Fruit fly (Drosophila melanogaster) whole organism, embryonic: ENCODE measurements around the gene Eig71Ea.
A peak's percentile ranks its signal among the peaks of the same experiment; 100 is the strongest.

Experiments
- Antp ChIP-seq: fragments of 200-800 bp; sonication (Bioruptor generic); optimal IDR thresholded peaks from 3 replicates; lab custom pipeline; 2016; ENCODE audit warnings: missing biosample characterization, missing genetic modification characterization
- CG10209 ChIP-seq: fragments of 200-800 bp; sonication (Bioruptor generic); optimal IDR thresholded peaks from 3 replicates; lab custom pipeline; 2017; ENCODE audit warnings: missing biosample characterization, mild to moderate bottlenecking, missing genetic modification characterization, missing genetic modification reagents
- CG10462 ChIP-seq: fragments of 200-800 bp; sonication (Bioruptor generic); optimal IDR thresholded peaks from 2 replicates; lab custom pipeline; 2016; ENCODE audit warnings: missing biosample characterization, missing genetic modification characterization
- CG10565 ChIP-seq: fragments of 200-800 bp; sonication (Bioruptor generic); optimal IDR thresholded peaks from 3 replicates; lab custom pipeline; 2016; ENCODE audit warnings: missing biosample characterization, mild to moderate bottlenecking, missing genetic modification characterization
- CG11085 ChIP-seq: fragments of 200-800 bp; sonication (Bioruptor generic); IDR thresholded peaks from 2 replicates; pipeline ENCODE4 v1.3.6; 2022; ENCODE audit warnings: missing biosample characterization, missing genetic modification characterization
- CG12071 ChIP-seq: fragments of 200-800 bp; sonication (Bioruptor generic); optimal IDR thresholded peaks from 3 replicates; lab custom pipeline; 2018; ENCODE audit warnings: missing biosample characterization, mild to moderate bottlenecking, missing genetic modification characterization
- CG12104 ChIP-seq: fragments of 200-800 bp; sonication (Bioruptor generic); optimal IDR thresholded peaks from 3 replicates; lab custom pipeline; 2016; ENCODE audit warnings: missing biosample characterization, missing genetic modification characterization
- CG13296 ChIP-seq: fragments of 200-800 bp; sonication (Bioruptor generic); optimal IDR thresholded peaks from 3 replicates; lab custom pipeline; 2018; ENCODE audit warnings: missing biosample characterization, mild to moderate bottlenecking, missing genetic modification characterization
- CG15011 ChIP-seq: fragments of 200-800 bp; sonication (Bioruptor generic); optimal IDR thresholded peaks from 3 replicates; lab custom pipeline; 2018; ENCODE audit warnings: missing biosample characterization, mild to moderate bottlenecking, missing genetic modification characterization
- CG1603 ChIP-seq: fragments of 200-800 bp; sonication (Bioruptor generic); optimal IDR thresholded peaks from 2 replicates; lab custom pipeline; 2019; ENCODE audit warnings: missing biosample characterization, mild to moderate bottlenecking, missing genetic modification characterization, moderate library complexity
- CG18599 ChIP-seq: fragments of 200-800 bp; sonication (Bioruptor generic); optimal IDR thresholded peaks from 3 replicates; lab custom pipeline; 2017; ENCODE audit warnings: missing biosample characterization, missing genetic modification characterization, mild to moderate bottlenecking, moderate library complexity, missing genetic modification reagents
- CG18619 ChIP-seq: fragments of 200-800 bp; sonication (Bioruptor generic); optimal IDR thresholded peaks from 3 replicates; lab custom pipeline; 2017; ENCODE audit warnings: missing biosample characterization, mild to moderate bottlenecking, missing genetic modification characterization
- CG2120 ChIP-seq: fragments of 200-800 bp; sonication (Bioruptor generic); optimal IDR thresholded peaks from 3 replicates; lab custom pipeline; 2016; ENCODE audit warnings: missing biosample characterization, missing genetic modification characterization
- CG2875 ChIP-seq: fragments of 200-800 bp; sonication (Bioruptor generic); optimal IDR thresholded peaks from 2 replicates; lab custom pipeline; 2017; ENCODE audit warnings: missing biosample characterization, mild to moderate bottlenecking, missing genetic modification characterization, missing genetic modification reagents
- CG31365 ChIP-seq: fragments of 200-800 bp; sonication (Bioruptor generic); optimal IDR thresholded peaks from 2 replicates; lab custom pipeline; 2018; ENCODE audit warnings: missing biosample characterization, mild to moderate bottlenecking, missing genetic modification characterization
- CG34224 ChIP-seq: fragments of 200-800 bp; sonication (Bioruptor generic); IDR thresholded peaks from 3 replicates; pipeline ENCODE4 v1.3.6; 2022; ENCODE audit warnings: missing biosample characterization, missing genetic modification characterization; ENCODE audit not compliant: partially characterized antibody
- CG4404 ChIP-seq: fragments of 200-800 bp; sonication (Bioruptor generic); IDR thresholded peaks from 2 replicates; pipeline ENCODE4 v1.3.6; 2022; ENCODE audit warnings: missing biosample characterization, missing genetic modification characterization
- CG4707 ChIP-seq: fragments of 200-800 bp; sonication (Bioruptor generic); optimal IDR thresholded peaks from 2 replicates; lab custom pipeline; 2018; ENCODE audit warnings: missing biosample characterization, mild to moderate bottlenecking, missing genetic modification characterization, moderate library complexity
- CG4854 ChIP-seq: fragments of 200-800 bp; sonication (Bioruptor generic); optimal IDR thresholded peaks from 2 replicates; lab custom pipeline; 2016; ENCODE audit warnings: missing biosample characterization, missing genetic modification characterization, inconsistent platforms
- CG5953 ChIP-seq: fragments of 200-800 bp; sonication (Bioruptor generic); IDR thresholded peaks from 2 replicates; pipeline ENCODE4 v1.3.6; 2022; ENCODE audit warnings: missing biosample characterization, missing genetic modification characterization
- CG6254 ChIP-seq: fragments of 200-800 bp; sonication (Bioruptor generic); optimal IDR thresholded peaks from 3 replicates; lab custom pipeline; 2017; ENCODE audit warnings: mild to moderate bottlenecking, missing biosample characterization, missing genetic modification reagents, missing genetic modification characterization
- CG6813 ChIP-seq: fragments of 200-800 bp; sonication (Bioruptor generic); optimal IDR thresholded peaks from 2 replicates; lab custom pipeline; 2017; ENCODE audit warnings: missing biosample characterization, missing genetic modification characterization, mild to moderate bottlenecking, moderate library complexity, missing genetic modification reagents
- CG9609 ChIP-seq: fragments of 200-800 bp; sonication (Bioruptor generic); optimal IDR thresholded peaks from 3 replicates; lab custom pipeline; 2016; ENCODE audit warnings: missing biosample characterization, missing genetic modification characterization
- CG9817 ChIP-seq: fragments of 200-800 bp; sonication (Bioruptor generic); optimal IDR thresholded peaks from 2 replicates; lab custom pipeline; 2018; ENCODE audit warnings: missing biosample characterization, mild to moderate bottlenecking, missing genetic modification characterization, moderate library complexity
- CTCF ChIP-seq: fragments of 200-800 bp; sonication (Bioruptor generic); optimal IDR thresholded peaks from 2 replicates; lab custom pipeline; 2017; ENCODE audit warnings: missing biosample characterization, mild to moderate bottlenecking, missing genetic modification characterization, moderate library complexity
- Camta ChIP-seq: fragments of 200-800 bp; sonication (Bioruptor generic); optimal IDR thresholded peaks from 2 replicates; lab custom pipeline; 2016; ENCODE audit warnings: missing biosample characterization, missing genetic modification characterization
- CkIIα-i1 ChIP-seq: fragments of 200-800 bp; sonication (Bioruptor generic); IDR thresholded peaks from 2 replicates; pipeline ENCODE4 v1.3.6; 2022; ENCODE audit warnings: missing biosample characterization, missing genetic modification characterization
- Dip3 ChIP-seq: fragments of 200-800 bp; sonication (Bioruptor generic); optimal IDR thresholded peaks from 3 replicates; lab custom pipeline; 2016; ENCODE audit warnings: missing biosample characterization, missing genetic modification characterization
- Fer1 ChIP-seq: fragments of 200-800 bp; sonication (Bioruptor generic); optimal IDR thresholded peaks from 2 replicates; lab custom pipeline; 2017; ENCODE audit warnings: missing biosample characterization, mild to moderate bottlenecking, missing genetic modification characterization
- GATAe ChIP-seq: fragments of 200-800 bp; sonication (Bioruptor generic); conservative IDR thresholded peaks from 2 replicates; pipeline ENCODE4 v1.3.6; 2022; ENCODE audit warnings: missing biosample characterization, missing genetic modification characterization
- HLH3B ChIP-seq: fragments of 200-800 bp; sonication (Bioruptor generic); IDR thresholded peaks from 2 replicates; pipeline ENCODE4 v1.3.6; 2022; ENCODE audit warnings: missing biosample characterization, missing genetic modification characterization
- Hmr ChIP-seq: fragments of 200-800 bp; sonication (Bioruptor generic); optimal IDR thresholded peaks from 3 replicates; lab custom pipeline; 2017; ENCODE audit warnings: mild to moderate bottlenecking, missing biosample characterization, missing genetic modification reagents, missing genetic modification characterization
- Rfx ChIP-seq: fragments of 200-800 bp; sonication (Bioruptor generic); IDR thresholded peaks from 2 replicates; pipeline ENCODE4 v1.3.6; 2022; ENCODE audit warnings: missing biosample characterization, missing genetic modification characterization
- Side ChIP-seq: fragments of 200-800 bp; sonication (Bioruptor generic); optimal IDR thresholded peaks from 2 replicates; lab custom pipeline; 2016; ENCODE audit warnings: missing biosample characterization, missing genetic modification characterization
- Vsx1 ChIP-seq: fragments of 200-800 bp; sonication (Bioruptor generic); optimal IDR thresholded peaks from 2 replicates; lab custom pipeline; 2017; ENCODE audit warnings: missing biosample characterization, mild to moderate bottlenecking, missing genetic modification characterization, missing genetic modification reagents
- caup ChIP-seq: fragments of 200-800 bp; sonication (Bioruptor generic); optimal IDR thresholded peaks from 3 replicates; lab custom pipeline; 2017; ENCODE audit warnings: missing biosample characterization, mild to moderate bottlenecking, missing genetic modification characterization, moderate library complexity; ENCODE audit not compliant: severe bottlenecking
- chinmo ChIP-seq: fragments of 200-800 bp; sonication (Bioruptor generic); IDR thresholded peaks from 4 replicates; pipeline ENCODE4 v1.3.6; 2022; ENCODE audit warnings: missing biosample characterization, missing genetic modification characterization; ENCODE audit not compliant: partially characterized antibody
- fd3F ChIP-seq: fragments of 200-800 bp; sonication (Bioruptor generic); optimal IDR thresholded peaks from 2 replicates; lab custom pipeline; 2018; ENCODE audit warnings: missing biosample characterization, mild to moderate bottlenecking, missing genetic modification characterization, moderate library complexity
- gcm ChIP-seq: fragments of 200-800 bp; sonication (Bioruptor generic); optimal IDR thresholded peaks from 2 replicates; lab custom pipeline; 2019; ENCODE audit warnings: missing biosample characterization, mild to moderate bottlenecking, missing genetic modification characterization, moderate library complexity
- grau ChIP-seq: fragments of 200-800 bp; optimal IDR thresholded peaks from 3 replicates; lab custom pipeline; 2019; ENCODE audit warnings: missing biosample characterization, mild to moderate bottlenecking, missing genetic modification characterization, moderate library complexity
- kay ChIP-seq: fragments of 200-800 bp; sonication (Bioruptor generic); optimal IDR thresholded peaks from 2 replicates; lab custom pipeline; 2016; ENCODE audit warnings: missing biosample characterization, missing genetic modification characterization
- mirr ChIP-seq: fragments of 200-800 bp; sonication (Bioruptor generic); optimal IDR thresholded peaks from 3 replicates; lab custom pipeline; 2018; ENCODE audit warnings: missing biosample characterization, mild to moderate bottlenecking, missing genetic modification characterization
- onecut ChIP-seq: fragments of 200-800 bp; sonication (Bioruptor generic); IDR thresholded peaks from 2 replicates; pipeline ENCODE4 v1.3.6; 2022; ENCODE audit warnings: missing biosample characterization, missing genetic modification characterization
- pho ChIP-seq: fragments of 200-800 bp; sonication (Bioruptor generic); optimal IDR thresholded peaks from 2 replicates; lab custom pipeline; 2016; ENCODE audit warnings: missing biosample characterization, missing genetic modification characterization
- pzg ChIP-seq: fragments of 200-800 bp; sonication (Bioruptor generic); optimal IDR thresholded peaks from 3 replicates; lab custom pipeline; 2018; ENCODE audit warnings: missing biosample characterization, mild to moderate bottlenecking, missing genetic modification characterization, moderate library complexity
- ranshi ChIP-seq: fragments of 200-800 bp; sonication (Bioruptor generic); IDR thresholded peaks from 2 replicates; pipeline ENCODE4 v1.3.6; 2022; ENCODE audit warnings: missing biosample characterization, missing genetic modification characterization
- ro ChIP-seq: fragments of 200-800 bp; sonication (Bioruptor generic); IDR thresholded peaks from 2 replicates; pipeline ENCODE4 v1.3.6; 2022; ENCODE audit warnings: missing biosample characterization, missing genetic modification characterization
- twi ChIP-seq: fragments of 200-800 bp; optimal IDR thresholded peaks from 2 replicates; lab custom pipeline; 2019; ENCODE audit warnings: missing biosample characterization, mild to moderate bottlenecking, missing genetic modification characterization, moderate library complexity
- unc-4 ChIP-seq: fragments of 200-800 bp; sonication (Bioruptor generic); IDR thresholded peaks from 2 replicates; pipeline ENCODE4 v1.3.6; 2022; ENCODE audit warnings: missing biosample characterization, missing genetic modification characterization; ENCODE audit not compliant: partially characterized antibody
- vvl ChIP-seq: fragments of 200-800 bp; sonication (Bioruptor generic); IDR thresholded peaks from 2 replicates; pipeline ENCODE4 v1.3.6; 2022; ENCODE audit warnings: missing biosample characterization, missing genetic modification characterization
- wdn ChIP-seq: fragments of 200-800 bp; sonication (Bioruptor generic); IDR thresholded peaks from 2 replicates; pipeline ENCODE4 v1.3.6; 2022; ENCODE audit warnings: missing biosample characterization, missing genetic modification characterization

Eig71Ea gene

DNA sequence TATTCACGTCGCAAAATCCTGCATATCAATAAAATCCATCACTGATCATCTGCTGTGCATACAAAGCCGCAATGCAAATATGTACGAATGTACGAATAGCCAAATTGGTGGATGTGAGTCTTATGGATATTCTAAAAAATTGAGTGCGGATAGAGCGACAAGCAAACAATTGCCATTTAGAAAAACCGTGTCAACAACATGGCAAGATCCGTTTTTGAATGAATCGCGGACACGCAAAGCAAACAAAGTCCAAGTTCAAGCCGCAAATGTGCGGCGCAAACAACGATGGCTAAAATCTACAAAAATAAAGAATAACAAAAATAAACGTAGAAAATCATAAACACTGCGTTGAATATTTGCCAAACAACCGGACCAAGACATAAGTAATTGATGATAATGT lies 40.1 kb upstream of the Eig71Ea start (continued):
- TF ChIP-seq ranshi (GFP tag; lab: Robert Waterston, UW) = no peak
- peak; percentile 52 for TF ChIP-seq CG6813
- no peak for TF ChIP-seq vvl (GFP tag; lab: Robert Waterston, UW)
- no peak for TF ChIP-seq caup (GFP tag; lab: Kevin White, UChicago)
- TF ChIP-seq wdn = 0 out of 2 replicates have a peak, but pooled peaks have one; percentile 10
- peak; percentile 22 for TF ChIP-seq CG2120 (GFP tag; lab: Kevin White, UChicago)
- no peak for TF ChIP-seq CG11085
- no peak for TF ChIP-seq CG1603
- no peak for TF ChIP-seq pzg (GFP tag; lab: Kevin White, UChicago)
- no peak for TF ChIP-seq CG10565 (GFP tag; lab: Kevin White, UChicago)
- peak; percentile 18 for TF ChIP-seq pho
- TF ChIP-seq CG34224 (GFP tag; lab: Robert Waterston, UW) = no peak
- TF ChIP-seq Side (GFP tag; lab: Kevin White, UChicago) = no peak
- no peak for TF ChIP-seq CkIIα-i1 (GFP tag; lab: Robert Waterston, UW)
- TF ChIP-seq fd3F (GFP tag; lab: Kevin White, UChicago) = peak; percentile 33
- no peak for TF ChIP-seq CG4854 (GFP tag; lab: Kevin White, UChicago)
- peak; percentile 8 for TF ChIP-seq Fer1 (GFP tag; lab: Kevin White, UChicago)
- TF ChIP-seq CTCF (GFP tag; lab: Kevin White, UChicago) = no peak
- no peak for TF ChIP-seq gcm
- TF ChIP-seq Camta (GFP tag; lab: Kevin White, UChicago) = peak; percentile 1
- no peak for TF ChIP-seq Dip3
- 0 out of 2 replicates have a peak, but pooled peaks have one; percentile 11 for TF ChIP-seq HLH3B (GFP tag; lab: Robert Waterston, UW)
- no peak for TF ChIP-seq CG5953
- TF ChIP-seq CG12071 = peak; percentile 12
- no peak for TF ChIP-seq CG31365 (tag; lab: Kevin White, UChicago)
- TF ChIP-seq onecut (GFP tag; lab: Robert Waterston, UW) = no peak
- no peak for TF ChIP-seq CG4707
- no peak for TF ChIP-seq CG4404 (GFP tag; lab: Robert Waterston, UW)
- no peak for TF ChIP-seq CG9817 (tag; lab: Kevin White, UChicago)
- TF ChIP-seq Vsx1 (GFP tag; lab: Kevin White, UChicago) = no peak
- TF ChIP-seq unc-4 (GFP tag; lab: Robert Waterston, UW) = no peak
- no peak for TF ChIP-seq CG10462
- TF ChIP-seq chinmo = no peak
- TF ChIP-seq CG9609 = no peak
- TF ChIP-seq CG12104 (GFP tag; lab: Kevin White, UChicago) = no peak
- peak; percentile 35 for TF ChIP-seq CG10209 (GFP tag; lab: Kevin White, UChicago)
- TF ChIP-seq CG15011 (GFP tag; lab: Kevin White, UChicago) = no peak
- no peak for TF ChIP-seq Antp (GFP tag; lab: Kevin White, UChicago)
- TF ChIP-seq CG13296 (GFP tag; lab: Kevin White, UChicago) = peak; percentile 54
- peak; percentile 49 for TF ChIP-seq mirr
- no peak for TF ChIP-seq grau (tag; lab: Kevin White, UChicago)
- TF ChIP-seq kay (GFP tag; lab: Kevin White, UChicago) = no peak
- TF ChIP-seq GATAe (GFP tag; lab: Robert Waterston, UW) = no peak
- peak; percentile 7; the same call in 1 of the 2 replicates for TF ChIP-seq Rfx (GFP tag; lab: Robert Waterston, UW)
- peak; percentile 20 for TF ChIP-seq CG18619 (GFP tag; lab: Kevin White, UChicago)
- peak; percentile 37 for TF ChIP-seq Hmr (GFP tag; lab: Kevin White, UChicago)
- TF ChIP-seq twi (tag; lab: Kevin White, UChicago) = no peak
- TF ChIP-seq CG2875 (GFP tag; lab: Kevin White, UChicago) = no peak
- no peak for TF ChIP-seq ro (GFP tag; lab: Robert Waterston, UW)
- TF ChIP-seq CG6254 = no peak
- TF ChIP-seq CG18599 (GFP tag; lab: Kevin White, UChicago) = peak; percentile 1
